Worm (Caenorhabditis elegans) whole organism, young adult: ENCODE measurements around the gene ZC168.2.
A peak's percentile ranks its signal among the peaks of the same experiment; 100 is the strongest.

Source experiments
- C17E4.6 ChIP-seq: fragments of 200-800 bp; sonication (Bioruptor generic); IDR thresholded peaks from 2 replicates; pipeline ENCODE4 v1.3.6; 2022; ENCODE audit warnings: missing genetic modification reagents, missing genetic modification characterization, missing compliant biosample characterization
- F10E7.11 ChIP-seq: sonication (generic microtip); optimal IDR thresholded peaks from 2 replicates; lab custom pipeline; 2017; ENCODE audit warnings: mild to moderate bottlenecking, missing genetic modification characterization, moderate library complexity, missing compliant biosample characterization
- F23B12.7 ChIP-seq: sonication (generic microtip); optimal IDR thresholded peaks from 2 replicates; lab custom pipeline; 2017; ENCODE audit warnings: missing genetic modification characterization, mild to moderate bottlenecking, missing compliant biosample characterization, antibody characterized with exemption, moderate library complexity; ENCODE audit not compliant: insufficient read depth
- F39B2.1 ChIP-seq: fragments of 200-800 bp; sonication (Bioruptor generic); IDR thresholded peaks from 2 replicates; pipeline ENCODE4 v1.3.6; 2022; ENCODE audit warnings: missing genetic modification reagents, missing genetic modification characterization, missing compliant biosample characterization
- K11D2.4 ChIP-seq: fragments of 200-800 bp; sonication (Bioruptor generic); IDR thresholded peaks from 2 replicates; pipeline ENCODE4 v1.3.6; 2022; ENCODE audit warnings: missing genetic modification reagents, missing genetic modification characterization, missing compliant biosample characterization
- T07F8.4 ChIP-seq: sonication (generic microtip); optimal IDR thresholded peaks from 2 replicates; lab custom pipeline; 2016; ENCODE audit warnings: mild to moderate bottlenecking, missing genetic modification characterization, moderate library complexity, missing compliant biosample characterization
- T26A5.8 ChIP-seq: sonication (generic microtip); optimal IDR thresholded peaks from 2 replicates; lab custom pipeline; 2016; ENCODE audit warnings: missing genetic modification characterization, missing compliant biosample characterization
- Y53F4B.3 ChIP-seq: fragments of 200-800 bp; sonication (Bioruptor generic); IDR thresholded peaks from 2 replicates; pipeline ENCODE4 v1.3.6; 2022; ENCODE audit warnings: missing genetic modification reagents, missing genetic modification characterization, missing compliant biosample characterization
- Y79H2A.3 ChIP-seq: fragments of 200-800 bp; sonication (Bioruptor generic); conservative IDR thresholded peaks from 2 replicates; pipeline ENCODE4 v1.3.6; 2022; ENCODE audit warnings: missing genetic modification reagents, missing genetic modification characterization, missing compliant biosample characterization
- atf-7 ChIP-seq: sonication (generic microtip); optimal IDR thresholded peaks from 2 replicates; lab custom pipeline; 2017; ENCODE audit warnings: mild to moderate bottlenecking, missing genetic modification characterization, missing compliant biosample characterization
- athp-1 ChIP-seq: sonication (generic microtip); optimal IDR thresholded peaks from 2 replicates; lab custom pipeline; 2017; ENCODE audit warnings: mild to moderate bottlenecking, missing genetic modification characterization, missing compliant biosample characterization
- attf-3 ChIP-seq: fragments of 200-800 bp; sonication (Bioruptor generic); conservative IDR thresholded peaks from 2 replicates; pipeline ENCODE4 v1.3.6; 2022; ENCODE audit warnings: missing genetic modification reagents, missing genetic modification characterization, missing compliant biosample characterization
- attf-5 ChIP-seq: fragments of 200-800 bp; sonication (Bioruptor generic); optimal IDR thresholded peaks from 2 replicates; lab custom pipeline; 2018; ENCODE audit warnings: mild to moderate bottlenecking, missing genetic modification characterization, missing compliant biosample characterization
- cebp-2 ChIP-seq: fragments of 200-800 bp; sonication (Bioruptor generic); IDR thresholded peaks from 2 replicates; pipeline ENCODE4 v1.3.6; 2022; ENCODE audit warnings: missing genetic modification characterization, missing compliant biosample characterization
- ceh-100 ChIP-seq: fragments of 200-800 bp; sonication (Bioruptor generic); IDR thresholded peaks from 2 replicates; pipeline ENCODE4 v1.3.6; 2022; ENCODE audit warnings: missing genetic modification reagents, missing genetic modification characterization, missing compliant biosample characterization
- dox-1 ChIP-seq: fragments of 200-800 bp; sonication (Bioruptor generic); IDR thresholded peaks from 2 replicates; pipeline ENCODE4 v1.3.6; 2022; ENCODE audit warnings: missing genetic modification reagents, missing genetic modification characterization, missing compliant biosample characterization
- dpl-1 ChIP-seq: fragments of 150-350 bp; optimal IDR thresholded peaks from 2 replicates; lab custom pipeline; 2014; ENCODE audit warnings: missing biosample characterization, missing genetic modification reagents, missing genetic modification characterization
- egl-18 ChIP-seq: fragments of 200-800 bp; sonication (Bioruptor generic); IDR thresholded peaks from 2 replicates; pipeline ENCODE4 v1.3.6; 2022; ENCODE audit warnings: missing genetic modification reagents, missing genetic modification characterization, missing compliant biosample characterization
- egl-44 ChIP-seq: fragments of 200-800 bp; sonication (Bioruptor generic); IDR thresholded peaks from 2 replicates; pipeline ENCODE4 v1.3.6; 2022; ENCODE audit warnings: missing genetic modification reagents, missing genetic modification characterization, missing compliant biosample characterization
- fkh-3 ChIP-seq: sonication (generic microtip); optimal IDR thresholded peaks from 2 replicates; lab custom pipeline; 2016; ENCODE audit warnings: mild to moderate bottlenecking, missing genetic modification characterization, missing compliant biosample characterization
- gei-17 ChIP-seq: fragments of 200-800 bp; sonication (Bioruptor generic); optimal IDR thresholded peaks from 2 replicates; lab custom pipeline; 2018; ENCODE audit warnings: mild to moderate bottlenecking, missing genetic modification characterization, missing compliant biosample characterization
- lag-1 ChIP-seq: fragments of 200-800 bp; sonication (Bioruptor generic); IDR thresholded peaks from 2 replicates; pipeline ENCODE4 v1.3.6; 2022; ENCODE audit warnings: missing genetic modification reagents, missing genetic modification characterization, missing compliant biosample characterization
- let-607 ChIP-seq, 2 experiments: fragments of 200-800 bp in 1 of 2; sonication (Bioruptor generic) in 1 of 2; sonication (generic microtip) in 1 of 2; optimal IDR thresholded peaks; 2 replicates each; lab custom pipeline; 2016 to 2018; ENCODE audit warnings: mild to moderate bottlenecking in 2 of 2, missing compliant biosample characterization in 2 of 2, missing genetic modification characterization in 2 of 2, moderate library complexity in 2 of 2, missing genotype in 1 of 2
- lin-26 ChIP-seq: fragments of 200-800 bp; sonication (Bioruptor generic); IDR thresholded peaks from 2 replicates; pipeline ENCODE4 v1.3.6; 2022; ENCODE audit warnings: missing genetic modification reagents, missing genetic modification characterization, missing compliant biosample characterization
- lin-35 ChIP-seq, 3 experiments: fragments of 150-350 bp in 2 of 3; sonication (generic microtip) in 1 of 3; optimal IDR thresholded peaks; 2 replicates each; lab custom pipeline; 2014 to 2018; ENCODE audit warnings: missing biosample characterization in 3 of 3, missing genetic modification characterization in 3 of 3, missing genetic modification reagents in 3 of 3
- lin-40 ChIP-seq: sonication (generic microtip); optimal IDR thresholded peaks from 2 replicates; lab custom pipeline; 2016; ENCODE audit warnings: missing genetic modification characterization, mild to moderate bottlenecking, missing compliant biosample characterization, missing genotype, missing genetic modification reagents
- lsl-1 ChIP-seq: fragments of 200-800 bp; sonication (Bioruptor generic); optimal IDR thresholded peaks from 2 replicates; lab custom pipeline; 2018; ENCODE audit warnings: mild to moderate bottlenecking, missing genetic modification characterization, moderate library complexity, missing compliant biosample characterization
- madf-3 ChIP-seq: fragments of 200-800 bp; sonication (Bioruptor generic); IDR thresholded peaks from 2 replicates; pipeline ENCODE4 v1.3.6; 2022; ENCODE audit warnings: missing genetic modification reagents, missing genetic modification characterization, missing compliant biosample characterization
- madf-8 ChIP-seq: fragments of 200-800 bp; sonication (Bioruptor generic); conservative IDR thresholded peaks from 2 replicates; pipeline ENCODE4 v1.3.6; 2022; ENCODE audit warnings: missing genetic modification reagents, missing genetic modification characterization, missing compliant biosample characterization
- mcd-1 ChIP-seq: fragments of 200-800 bp; sonication (Bioruptor generic); IDR thresholded peaks from 2 replicates; pipeline ENCODE4 v1.3.6; 2022; ENCODE audit warnings: missing genetic modification reagents, missing genetic modification characterization, missing compliant biosample characterization
- mxl-1 ChIP-seq: sonication (generic microtip); optimal IDR thresholded peaks from 2 replicates; lab custom pipeline; 2016; ENCODE audit warnings: missing genetic modification characterization, missing compliant biosample characterization
- nfya-1 ChIP-seq: sonication (generic microtip); optimal IDR thresholded peaks from 2 replicates; lab custom pipeline; 2017; ENCODE audit warnings: antibody characterized with exemption, missing compliant biosample characterization, missing genetic modification characterization, borderline replicate concordance; ENCODE audit not compliant: insufficient read depth
- nfya-2 ChIP-seq: fragments of 200-800 bp; sonication (Bioruptor generic); IDR thresholded peaks from 2 replicates; pipeline ENCODE4 v1.3.6; 2022; ENCODE audit warnings: missing genetic modification reagents, missing genetic modification characterization, missing compliant biosample characterization
- nhr-120 ChIP-seq: fragments of 200-800 bp; sonication (Bioruptor generic); IDR thresholded peaks from 2 replicates; pipeline ENCODE4 v1.3.6; 2022; ENCODE audit warnings: missing genetic modification characterization, missing compliant biosample characterization
- nhr-179 ChIP-seq: sonication (generic microtip); optimal IDR thresholded peaks from 2 replicates; lab custom pipeline; 2016; ENCODE audit warnings: mild to moderate bottlenecking, missing genetic modification characterization, missing compliant biosample characterization
- pbrm-1 ChIP-seq: fragments of 200-800 bp; sonication (Bioruptor generic); IDR thresholded peaks from 2 replicates; pipeline ENCODE4 v1.3.6; 2022; ENCODE audit warnings: missing genetic modification reagents, missing genetic modification characterization, missing compliant biosample characterization
- rec-8 ChIP-seq, 2 experiments: sonication (generic microtip); optimal IDR thresholded peaks; 2 replicates each; lab custom pipeline; 2016; ENCODE audit warnings: mild to moderate bottlenecking in 2 of 2, missing genetic modification characterization in 2 of 2, missing genetic modification reagents in 2 of 2, missing genotype in 2 of 2, missing biosample characterization in 1 of 2, missing compliant biosample characterization in 1 of 2, moderate library complexity in 1 of 2
- sea-2 ChIP-seq: fragments of 200-800 bp; sonication (Bioruptor generic); IDR thresholded peaks from 2 replicates; pipeline ENCODE4 v1.3.6; 2022; ENCODE audit warnings: missing genetic modification characterization, missing compliant biosample characterization
- snpc-1.1 ChIP-seq: sonication (generic microtip); optimal IDR thresholded peaks from 2 replicates; lab custom pipeline; 2017; ENCODE audit warnings: missing genetic modification characterization, mild to moderate bottlenecking, missing compliant biosample characterization, antibody characterized with exemption, moderate library complexity, missing genotype, missing genetic modification reagents; ENCODE audit not compliant: insufficient read depth
- snpc-4 ChIP-seq, 5 experiments: fragments of 150-350 bp in 1 of 5; sonication (generic microtip) in 4 of 5; optimal IDR thresholded peaks; 2 replicates each; lab custom pipeline; 2014 to 2018; ENCODE audit warnings: missing genetic modification characterization in 5 of 5, missing biosample characterization in 3 of 5, antibody characterized with exemption in 2 of 5, mild to moderate bottlenecking in 2 of 5, missing compliant biosample characterization in 2 of 5, missing genotype in 2 of 5, moderate library complexity in 2 of 5, missing genetic modification reagents in 1 of 5
- tlf-1 ChIP-seq: fragments of 200-800 bp; sonication (Bioruptor generic); optimal IDR thresholded peaks from 2 replicates; lab custom pipeline; 2018; ENCODE audit warnings: mild to moderate bottlenecking, missing genetic modification characterization, missing compliant biosample characterization
- ztf-25 ChIP-seq: fragments of 200-800 bp; sonication (Bioruptor generic); IDR thresholded peaks from 2 replicates; pipeline ENCODE4 v1.3.6; 2022; ENCODE audit warnings: missing genetic modification reagents, missing genetic modification characterization, missing compliant biosample characterization

The ZC168.2 gene

DNA sequence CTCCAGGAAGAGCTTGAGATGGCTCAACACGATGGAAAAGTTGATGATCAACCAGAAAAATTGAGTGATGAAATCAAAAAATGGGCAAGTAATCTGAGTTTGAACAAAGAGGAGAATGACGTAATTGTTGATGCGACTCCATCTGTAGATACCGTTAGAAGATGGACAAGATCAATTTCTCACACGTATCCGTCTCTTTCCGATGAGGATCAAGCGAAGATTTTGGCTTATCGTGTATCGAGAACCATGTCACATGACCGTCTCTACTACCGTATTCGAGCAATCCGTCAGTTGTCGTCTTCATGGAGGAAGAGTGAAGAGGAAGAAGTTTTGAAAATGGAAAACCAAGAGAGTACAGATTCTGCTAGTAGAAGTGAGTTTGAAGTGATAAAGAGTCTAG is 9.8 kb upstream of the ZC168.2 start:
- TF ChIP-seq ztf-25 (GFP tag; lab: Robert Waterston, UW) (no peak), nfya-1 (tag; lab: Kevin White, UChicago) (no peak), tlf-1 (GFP tag; lab: Kevin White, UChicago) (no peak), ceh-100 (no peak), nhr-120 (GFP tag; lab: Robert Waterston, UW) (no peak), F10E7.11 (tag; lab: Kevin White, UChicago) (no peak), Y53F4B.3 (no peak), athp-1 (no peak), lag-1 (GFP tag; lab: Robert Waterston, UW) (no peak), dpl-1 (GFP tag; lab: Kevin White, UChicago) (no peak), lin-35 (GFP tag; optimal IDR thresholded peaks at IDR 0.05; lab: Kevin White, UChicago) (no peak), nfya-2 (GFP tag; lab: Robert Waterston, UW) (no peak), lsl-1 (no peak), Y79H2A.3 (GFP tag; lab: Robert Waterston, UW) (no peak), T26A5.8 (tag; lab: Kevin White, UChicago) (no peak), egl-44 (GFP tag; lab: Robert Waterston, UW) (no peak), sea-2 (GFP tag; lab: Robert Waterston, UW) (no peak), mcd-1 (no peak), egl-18 (GFP tag; lab: Robert Waterston, UW) (no peak)

DNA sequence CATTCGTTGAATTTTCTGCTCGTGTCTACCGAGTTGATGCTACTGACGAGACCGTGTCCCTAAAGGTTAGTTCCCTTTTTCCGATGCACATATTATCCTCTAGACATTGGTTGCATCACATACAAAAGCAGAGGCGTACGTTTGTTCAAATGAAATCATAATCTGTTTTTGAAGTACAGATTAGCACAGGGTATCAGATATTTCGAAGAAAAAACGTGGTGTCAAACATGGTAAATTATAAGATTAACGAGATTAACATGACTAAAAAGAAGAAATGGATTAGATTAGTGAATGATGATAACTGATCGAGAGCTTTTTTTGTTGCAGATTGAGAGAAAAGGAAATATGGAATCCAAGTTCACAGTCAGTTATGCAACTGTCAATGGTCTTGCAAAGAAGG is 9.0 kb upstream of the ZC168.2 start:
- TF ChIP-seq attf-5 (GFP tag; lab: Kevin White, UChicago): no peak
- TF ChIP-seq snpc-1.1 (tag; lab: Kevin White, UChicago): no peak
- no peak for TF ChIP-seq F23B12.7 (tag; lab: Kevin White, UChicago)

DNA sequence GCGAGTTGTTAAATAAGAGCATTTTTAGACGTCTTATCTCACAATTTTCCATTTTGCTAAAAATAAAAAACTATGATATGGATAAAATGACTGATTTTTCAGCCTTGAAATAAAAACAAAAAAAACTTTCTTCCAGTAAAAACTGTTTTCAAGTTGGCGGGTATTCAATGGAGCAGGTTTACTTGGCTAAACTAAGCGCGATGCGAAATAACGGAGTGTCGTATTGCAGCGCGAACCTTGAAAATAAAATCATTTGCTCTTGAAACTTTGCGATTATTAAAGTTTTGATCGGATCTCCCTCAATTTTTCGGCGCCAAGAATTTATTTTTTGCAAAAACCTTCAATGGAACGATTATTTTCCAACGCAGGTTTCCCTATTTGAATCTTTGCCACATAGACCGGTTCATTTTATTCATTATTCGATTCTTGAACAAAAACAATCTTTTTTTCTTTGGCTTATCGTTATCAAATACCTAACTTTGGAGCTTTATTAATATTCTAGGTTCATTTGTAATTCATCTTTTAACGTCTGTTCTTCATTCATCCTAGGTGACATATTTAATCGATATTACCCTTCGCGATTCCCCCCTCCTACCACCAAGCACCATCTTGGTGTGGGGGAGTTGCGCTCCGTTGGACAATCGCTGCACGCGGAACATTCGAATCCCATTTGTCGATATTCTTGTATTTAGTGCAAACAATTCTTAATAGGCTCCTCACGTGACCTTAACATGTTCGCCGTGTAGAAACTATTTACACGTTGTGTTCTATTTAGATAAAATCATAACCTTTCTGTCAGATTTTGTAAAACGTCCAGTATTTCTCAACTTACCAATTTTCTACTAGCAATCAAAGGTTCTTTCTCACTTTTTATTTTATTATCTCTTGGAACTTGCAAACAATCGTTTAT is 6.9 kb downstream of the ZC168.2 start, which contains the start of the genes orc-5 and cyb-1:
orc-5 (minus strand) TSS at position 62 of the 910 bp plus-strand sequence.
cyb-1 (plus strand) TSS at position 690 of the 910 bp plus-strand sequence.
- no peak for TF ChIP-seq T07F8.4 (tag; lab: Kevin White, UChicago)
- TF ChIP-seq egl-44 (GFP tag; lab: Robert Waterston, UW): no peak
- TF ChIP-seq madf-3 (GFP tag; lab: Robert Waterston, UW): no peak
- TF ChIP-seq madf-8: peak; percentile 72
- TF ChIP-seq nhr-179 (tag; lab: Kevin White, UChicago): no peak
- TF ChIP-seq F39B2.1 (GFP tag; lab: Robert Waterston, UW): no peak
- TF ChIP-seq lin-26: no peak
- no peak for TF ChIP-seq fkh-3 (tag; lab: Kevin White, UChicago)
- peak; percentile 67 for TF ChIP-seq attf-5 (GFP tag; lab: Kevin White, UChicago)
- TF ChIP-seq atf-7 (tag; lab: Kevin White, UChicago): no peak
- TF ChIP-seq C17E4.6: no peak
- TF ChIP-seq snpc-4 (GFP tag; optimal IDR thresholded peaks at IDR 0.05; lab: Kevin White, UChicago): no peak
- TF ChIP-seq snpc-4 (tag; optimal IDR thresholded peaks at IDR 0.05; lab: Kevin White, UChicago): peak in 2 of 4 experiments; percentile 25 to 28
- peak; percentile 99 for TF ChIP-seq attf-3 (GFP tag; lab: Robert Waterston, UW)
- no peak for TF ChIP-seq pbrm-1 (GFP tag; lab: Robert Waterston, UW)
- TF ChIP-seq tlf-1 (GFP tag; lab: Kevin White, UChicago): no peak
- TF ChIP-seq cebp-2 (GFP tag; lab: Robert Waterston, UW): no peak
- no peak for TF ChIP-seq ceh-100
- no peak for TF ChIP-seq mxl-1
- peak; percentile 18; the same call in 1 of the 2 replicates for TF ChIP-seq dox-1 (GFP tag; lab: Robert Waterston, UW)
- TF ChIP-seq let-607 (tag; optimal IDR thresholded peaks at IDR 0.05; lab: Kevin White, UChicago): no peak
- TF ChIP-seq F23B12.7 (tag; lab: Kevin White, UChicago): peak; percentile 56
- TF ChIP-seq gei-17 (GFP tag; lab: Kevin White, UChicago): no peak
- peak; percentile 37 for TF ChIP-seq lsl-1
- no peak for TF ChIP-seq rec-8 (tag; optimal IDR thresholded peaks at IDR 0.05; lab: Kevin White, UChicago)
- peak in 2 of 3 experiments; percentile 22 to 88 for TF ChIP-seq lin-35 (GFP tag; optimal IDR thresholded peaks at IDR 0.05; lab: Kevin White, UChicago)
- TF ChIP-seq lin-40 (tag; lab: Kevin White, UChicago): no peak
- no peak for TF ChIP-seq K11D2.4 (GFP tag; lab: Robert Waterston, UW)
